Worm (Caenorhabditis elegans): ENCODE data around the gene ZK354.2.

ZK354.2 gene

DNA sequence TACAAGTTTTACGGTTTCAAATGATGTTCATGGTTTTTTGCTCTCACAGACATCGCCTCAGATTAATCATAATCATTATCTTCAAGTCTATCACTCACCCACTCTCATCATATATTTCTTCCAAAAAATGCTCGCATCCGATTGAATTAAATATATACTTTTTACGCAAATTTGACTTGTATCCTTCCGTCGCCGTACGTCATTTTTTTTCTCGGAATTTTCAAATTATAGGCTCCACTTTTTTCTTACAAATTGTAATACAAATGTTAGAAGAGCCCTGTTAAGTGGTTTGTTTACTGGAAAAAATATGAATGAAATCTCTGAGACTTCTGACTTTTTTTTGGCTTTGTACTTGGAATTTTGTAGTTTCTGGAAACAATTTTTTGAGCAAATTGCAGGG, 26.0 kb upstream of the ZK354.2 start:
- TF ChIP-seq spr-3 (GFP tag; optimal IDR thresholded peaks at IDR 0.05) (no peak), hlh-11 (tag; optimal IDR thresholded peaks at IDR 0.05) (no peak), nhr-42 (GFP tag; IDR thresholded peaks at IDR 0.05) (no peak), hmg-1.1 (GFP tag; IDR thresholded peaks at IDR 0.05) (no peak), nhr-10 (tag; optimal IDR thresholded peaks at IDR 0.05) (no peak), zfp-3 (GFP tag; conservative IDR thresholded peaks at IDR 0.05) (no peak), pqm-1 (tag; optimal IDR thresholded peaks at IDR 0.05) (no peak), egl-27 (tag; optimal IDR thresholded peaks at IDR 0.05) (no peak), nhr-11 (tag; optimal IDR thresholded peaks at IDR 0.05) (no peak), hif-1 (tag; optimal IDR thresholded peaks at IDR 0.05) (no peak)

DNA sequence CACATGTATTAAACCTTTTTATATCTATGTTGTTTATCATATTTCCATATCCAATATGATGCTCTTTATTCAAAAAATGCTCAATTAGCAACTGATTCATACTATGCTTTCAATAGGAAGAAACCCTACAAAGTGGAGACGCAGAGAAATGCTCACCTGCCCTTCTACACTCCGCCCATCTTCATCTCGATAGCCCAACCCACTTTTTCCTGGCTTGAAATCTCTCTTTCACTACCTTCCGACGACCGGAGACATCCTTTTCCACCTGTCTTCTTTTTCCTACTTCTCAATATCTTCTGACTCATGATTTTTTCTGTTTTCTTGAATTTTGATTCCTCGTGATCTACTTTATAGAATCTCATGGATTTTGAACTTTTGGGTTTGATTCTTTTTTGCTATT, 24.3 kb upstream of the ZK354.2 start:
- TF ChIP-seq R02D3.7 (tag; optimal IDR thresholded peaks at IDR 0.05): no peak
- no peak for TF ChIP-seq zag-1 (tag; optimal IDR thresholded peaks at IDR 0.05)
- TF ChIP-seq unc-39 (tag; optimal IDR thresholded peaks at IDR 0.05): no peak
- TF ChIP-seq nhr-11 (tag; optimal IDR thresholded peaks at IDR 0.05): no peak
- TF ChIP-seq jun-1 (tag; optimal IDR thresholded peaks at IDR 0.05): no peak
- TF ChIP-seq F49E8.2 (tag; optimal IDR thresholded peaks at IDR 0.05; ENCODE audit: borderline replicate concordance): no peak
- TF ChIP-seq lin-38 (GFP tag; IDR thresholded peaks at IDR 0.05): no peak

DNA sequence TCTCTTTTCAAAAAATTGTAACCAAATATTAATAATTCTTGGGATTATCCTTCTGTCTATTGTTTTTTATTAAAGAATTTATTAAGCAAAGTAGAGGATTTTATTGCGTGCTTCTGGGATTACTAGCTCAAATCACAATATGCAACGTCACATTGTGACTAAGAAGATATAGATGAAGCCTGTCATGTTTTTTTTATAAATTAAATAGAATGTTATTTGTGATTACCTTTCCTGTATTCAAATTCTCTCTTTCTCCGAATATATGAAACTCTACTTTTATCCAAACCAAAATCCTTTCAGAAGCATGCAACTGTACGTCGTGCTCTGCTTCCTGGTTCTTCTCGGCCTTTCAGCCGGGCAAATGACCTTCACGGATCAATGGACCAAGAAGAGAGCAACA, 22.7 kb upstream of the ZK354.2 start, which contains the start of gene nlp-47:
Gene nlp-47 (plus strand): TSS at position 301 of the 400 bp plus-strand sequence.
- TF ChIP-seq hlh-11 (tag; optimal IDR thresholded peaks at IDR 0.05): no peak
- TF ChIP-seq nhr-48 (tag; optimal IDR thresholded peaks at IDR 0.05): no peak
- TF ChIP-seq snpc-4 (tag; optimal IDR thresholded peaks at IDR 0.05): no peak
- TF ChIP-seq nhr-28 (tag; optimal IDR thresholded peaks at IDR 0.05): no peak
- TF ChIP-seq zip-11 (GFP tag; IDR thresholded peaks at IDR 0.05): no peak

DNA sequence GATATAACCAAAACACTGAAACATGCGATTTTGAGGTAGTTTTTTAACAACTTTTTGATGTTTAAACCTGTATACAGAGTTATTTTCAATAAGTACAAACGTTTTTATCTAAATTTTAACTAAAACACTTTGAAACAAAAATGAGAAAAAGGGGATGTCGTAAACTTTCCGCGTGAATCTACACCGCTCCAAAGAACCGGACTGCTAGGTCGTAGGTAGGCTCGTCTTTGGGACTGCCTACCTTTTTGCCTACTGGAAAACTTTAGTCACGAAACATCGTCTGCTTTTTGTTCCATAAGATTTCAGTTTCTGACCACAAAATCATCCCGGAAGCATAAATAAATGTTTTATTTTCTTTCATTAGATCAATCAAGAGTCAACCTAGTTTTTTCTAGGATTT, 22.0 kb upstream of the ZK354.2 start:
- TF ChIP-seq mdl-1 (tag; optimal IDR thresholded peaks at IDR 0.05): no peak
- TF ChIP-seq snpc-1.2 (GFP tag; IDR thresholded peaks at IDR 0.05): no peak
- TF ChIP-seq unc-62 (GFP tag; optimal IDR thresholded peaks at IDR 0.05 in 1 of 2): peak in 1 of 2 experiments; percentile 90
- TF ChIP-seq unc-62 (tag; optimal IDR thresholded peaks at IDR 0.05): no peak
- no peak for TF ChIP-seq nhr-28 (tag; optimal IDR thresholded peaks at IDR 0.05)
- TF ChIP-seq sdz-12 (GFP tag; optimal IDR thresholded peaks at IDR 0.05): no peak
- no peak for TF ChIP-seq hlh-11 (tag; optimal IDR thresholded peaks at IDR 0.05)
- TF ChIP-seq zfp-3 (GFP tag; conservative IDR thresholded peaks at IDR 0.05): no peak
- TF ChIP-seq ztf-7 (tag; optimal IDR thresholded peaks at IDR 0.05): no peak
- no peak for TF ChIP-seq lin-29 (GFP tag; IDR thresholded peaks at IDR 0.05)
- peak; percentile 56 for TF ChIP-seq aha-1 (tag)
- no peak for TF ChIP-seq ceh-20 (GFP tag; IDR thresholded peaks at IDR 0.05)
- TF ChIP-seq egl-43 (GFP tag; IDR thresholded peaks at IDR 0.05): no peak
- no peak for TF ChIP-seq daf-16 (GFP tag; optimal IDR thresholded peaks at IDR 0.05)
- TF ChIP-seq daf-16 (tag; optimal IDR thresholded peaks at IDR 0.05): no peak
- TF ChIP-seq snpc-4 (tag; optimal IDR thresholded peaks at IDR 0.05): no peak
- TF ChIP-seq mdt-29 (GFP tag; IDR thresholded peaks at IDR 0.05): no peak
- TF ChIP-seq mxl-2 (GFP tag; conservative IDR thresholded peaks at IDR 0.05): no peak
- no peak for TF ChIP-seq skn-1 (tag; optimal IDR thresholded peaks at IDR 0.05)

DNA sequence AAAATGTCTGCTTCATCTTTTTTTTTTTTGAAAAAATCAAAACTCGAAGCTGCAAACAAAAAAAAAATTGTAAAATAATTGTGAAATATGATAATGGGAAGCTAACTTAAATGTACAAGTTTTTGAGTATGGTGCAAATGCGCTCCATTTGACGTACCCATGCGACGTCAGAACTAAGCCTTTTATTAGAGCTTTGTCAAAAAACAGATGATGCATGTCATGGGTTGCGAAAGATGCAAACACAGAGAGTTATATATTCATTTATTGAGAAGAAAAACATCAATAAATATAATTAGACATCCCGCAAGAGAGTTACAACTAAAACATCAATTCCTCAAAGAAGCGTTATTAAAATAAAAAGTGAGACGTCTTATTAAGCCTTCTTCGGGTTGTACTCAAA, 18.7 kb upstream of the ZK354.2 start:
- no peak for TF ChIP-seq nhr-11 (tag; optimal IDR thresholded peaks at IDR 0.05)
- no peak for TF ChIP-seq mep-1 (tag; optimal IDR thresholded peaks at IDR 0.05)
- TF ChIP-seq fkh-10 (GFP tag; optimal IDR thresholded peaks at IDR 0.05): no peak
- TF ChIP-seq madf-9 (GFP tag; conservative IDR thresholded peaks at IDR 0.05): no peak
- TF ChIP-seq daf-16 (GFP tag; optimal IDR thresholded peaks at IDR 0.05): no peak
- TF ChIP-seq daf-16 (tag; optimal IDR thresholded peaks at IDR 0.05): no peak
- TF ChIP-seq hif-1 (tag; optimal IDR thresholded peaks at IDR 0.05): no peak
- no peak for TF ChIP-seq set-16 (GFP tag; IDR thresholded peaks at IDR 0.05)
- no peak for TF ChIP-seq duxl-1 (tag; optimal IDR thresholded peaks at IDR 0.05; ENCODE audit: poor library complexity)
- no peak for TF ChIP-seq nhr-41 (GFP tag; IDR thresholded peaks at IDR 0.05)
- no peak for TF ChIP-seq fos-1 (tag; optimal IDR thresholded peaks at IDR 0.05)
- no peak for TF ChIP-seq lin-29 (GFP tag; IDR thresholded peaks at IDR 0.05)
- no peak for TF ChIP-seq zfp-2 (tag; optimal IDR thresholded peaks at IDR 0.05)
- TF ChIP-seq tag-97 (GFP tag; IDR thresholded peaks at IDR 0.05): no peak
- TF ChIP-seq spr-3 (GFP tag; optimal IDR thresholded peaks at IDR 0.05): no peak
- TF ChIP-seq skn-1 (tag; optimal IDR thresholded peaks at IDR 0.05): no peak
